Worm (Caenorhabditis elegans) whole organism, young adult: ENCODE results near the gene srsx-5.

ENCODE experiments used
- B0035.1 ChIP-seq: sonication (generic microtip); optimal IDR thresholded peaks from 2 replicates; lab custom pipeline; 2016; ENCODE audit warnings: missing genetic modification characterization, mild to moderate bottlenecking, missing compliant biosample characterization, missing genotype, missing genetic modification reagents
- F22D6.2 ChIP-seq: sonication (generic microtip); optimal IDR thresholded peaks from 2 replicates; lab custom pipeline; 2016; ENCODE audit warnings: mild to moderate bottlenecking, missing genetic modification characterization, missing compliant biosample characterization
- Y53G8AR.9 ChIP-seq: fragments of 200-800 bp; sonication (Bioruptor generic); conservative IDR thresholded peaks from 2 replicates; pipeline ENCODE4 v1.3.6; 2022; ENCODE audit warnings: missing genetic modification reagents, missing genetic modification characterization, missing compliant biosample characterization
- Y79H2A.3 ChIP-seq: fragments of 200-800 bp; sonication (Bioruptor generic); conservative IDR thresholded peaks from 2 replicates; pipeline ENCODE4 v1.3.6; 2022; ENCODE audit warnings: missing genetic modification reagents, missing genetic modification characterization, missing compliant biosample characterization
- akir-1 ChIP-seq: fragments of 200-800 bp; sonication (Bioruptor generic); optimal IDR thresholded peaks from 2 replicates; lab custom pipeline; 2018; ENCODE audit warnings: mild to moderate bottlenecking, missing genetic modification characterization, moderate library complexity, missing compliant biosample characterization
- atf-7 ChIP-seq: sonication (generic microtip); optimal IDR thresholded peaks from 2 replicates; lab custom pipeline; 2017; ENCODE audit warnings: mild to moderate bottlenecking, missing genetic modification characterization, missing compliant biosample characterization
- athp-1 ChIP-seq: sonication (generic microtip); optimal IDR thresholded peaks from 2 replicates; lab custom pipeline; 2017; ENCODE audit warnings: mild to moderate bottlenecking, missing genetic modification characterization, missing compliant biosample characterization
- attf-5 ChIP-seq: fragments of 200-800 bp; sonication (Bioruptor generic); optimal IDR thresholded peaks from 2 replicates; lab custom pipeline; 2018; ENCODE audit warnings: mild to moderate bottlenecking, missing genetic modification characterization, missing compliant biosample characterization
- bed-1 ChIP-seq: fragments of 200-800 bp; sonication (Bioruptor generic); IDR thresholded peaks from 2 replicates; pipeline ENCODE4 v1.3.6; 2022; ENCODE audit warnings: missing genetic modification reagents, missing genetic modification characterization, missing compliant biosample characterization
- ccch-3 ChIP-seq: fragments of 200-800 bp; sonication (Bioruptor generic); optimal IDR thresholded peaks from 2 replicates; lab custom pipeline; 2018; ENCODE audit warnings: mild to moderate bottlenecking, missing genetic modification characterization, missing compliant biosample characterization
- cebp-2 ChIP-seq: fragments of 200-800 bp; sonication (Bioruptor generic); IDR thresholded peaks from 2 replicates; pipeline ENCODE4 v1.3.6; 2022; ENCODE audit warnings: missing genetic modification characterization, missing compliant biosample characterization
- chd-7 ChIP-seq: sonication (generic microtip); optimal IDR thresholded peaks from 2 replicates; lab custom pipeline; 2016; ENCODE audit warnings: mild to moderate bottlenecking, missing genetic modification characterization, moderate library complexity, missing compliant biosample characterization
- dox-1 ChIP-seq: fragments of 200-800 bp; sonication (Bioruptor generic); IDR thresholded peaks from 2 replicates; pipeline ENCODE4 v1.3.6; 2022; ENCODE audit warnings: missing genetic modification reagents, missing genetic modification characterization, missing compliant biosample characterization
- efl-1 ChIP-seq: fragments of 150-350 bp; optimal IDR thresholded peaks from 2 replicates; lab custom pipeline; 2014; ENCODE audit warnings: missing biosample characterization, missing genetic modification reagents, missing genetic modification characterization
- fkh-3 ChIP-seq: sonication (generic microtip); optimal IDR thresholded peaks from 2 replicates; lab custom pipeline; 2016; ENCODE audit warnings: mild to moderate bottlenecking, missing genetic modification characterization, missing compliant biosample characterization
- hsf-1 ChIP-seq: fragments of 200-800 bp; sonication (Bioruptor generic); IDR thresholded peaks from 2 replicates; pipeline ENCODE4 v1.3.6; 2022; ENCODE audit warnings: missing genetic modification reagents, missing genetic modification characterization, missing compliant biosample characterization
- lin-35 ChIP-seq, 3 experiments: fragments of 150-350 bp in 2 of 3; sonication (generic microtip) in 1 of 3; optimal IDR thresholded peaks; 2 replicates each; lab custom pipeline; 2014 to 2018; ENCODE audit warnings: missing biosample characterization in 3 of 3, missing genetic modification characterization in 3 of 3, missing genetic modification reagents in 3 of 3
- lin-54 ChIP-seq: fragments of 200-800 bp; sonication (Bioruptor generic); optimal IDR thresholded peaks from 2 replicates; lab custom pipeline; 2018; ENCODE audit warnings: mild to moderate bottlenecking, missing genetic modification characterization, missing compliant biosample characterization
- lsl-1 ChIP-seq: fragments of 200-800 bp; sonication (Bioruptor generic); optimal IDR thresholded peaks from 2 replicates; lab custom pipeline; 2018; ENCODE audit warnings: mild to moderate bottlenecking, missing genetic modification characterization, moderate library complexity, missing compliant biosample characterization
- mes-4 ChIP-seq: sonication (generic microtip); optimal IDR thresholded peaks from 2 replicates; lab custom pipeline; 2016; ENCODE audit warnings: missing genotype, missing genetic modification characterization, missing compliant biosample characterization
- nfya-1 ChIP-seq: sonication (generic microtip); optimal IDR thresholded peaks from 2 replicates; lab custom pipeline; 2017; ENCODE audit warnings: antibody characterized with exemption, missing compliant biosample characterization, missing genetic modification characterization, borderline replicate concordance; ENCODE audit not compliant: insufficient read depth
- nhr-120 ChIP-seq: fragments of 200-800 bp; sonication (Bioruptor generic); IDR thresholded peaks from 2 replicates; pipeline ENCODE4 v1.3.6; 2022; ENCODE audit warnings: missing genetic modification characterization, missing compliant biosample characterization
- nhr-179 ChIP-seq: sonication (generic microtip); optimal IDR thresholded peaks from 2 replicates; lab custom pipeline; 2016; ENCODE audit warnings: mild to moderate bottlenecking, missing genetic modification characterization, missing compliant biosample characterization
- nhr-80 ChIP-seq: sonication (generic microtip); optimal IDR thresholded peaks from 2 replicates; lab custom pipeline; 2016; ENCODE audit warnings: missing genetic modification characterization, missing compliant biosample characterization
- pha-4 ChIP-seq: fragments of 150-350 bp; sonication (generic microtip); optimal IDR thresholded peaks from 2 replicates; lab custom pipeline; 2014; ENCODE audit warnings: missing biosample characterization, missing genetic modification reagents, missing genetic modification characterization
- rec-8 ChIP-seq, 2 experiments: sonication (generic microtip); optimal IDR thresholded peaks; 2 replicates each; lab custom pipeline; 2016; ENCODE audit warnings: mild to moderate bottlenecking in 2 of 2, missing genetic modification characterization in 2 of 2, missing genetic modification reagents in 2 of 2, missing genotype in 2 of 2, missing biosample characterization in 1 of 2, missing compliant biosample characterization in 1 of 2, moderate library complexity in 1 of 2
- snpc-3.4 ChIP-seq: sonication (generic microtip); optimal IDR thresholded peaks from 2 replicates; lab custom pipeline; 2017; ENCODE audit warnings: missing genetic modification characterization, mild to moderate bottlenecking, missing compliant biosample characterization, antibody characterized with exemption, moderate library complexity, missing genotype, missing genetic modification reagents
- snpc-4 ChIP-seq, 5 experiments: fragments of 150-350 bp in 1 of 5; sonication (generic microtip) in 4 of 5; optimal IDR thresholded peaks; 2 replicates each; lab custom pipeline; 2014 to 2018; ENCODE audit warnings: missing genetic modification characterization in 5 of 5, missing biosample characterization in 3 of 5, antibody characterized with exemption in 2 of 5, mild to moderate bottlenecking in 2 of 5, missing compliant biosample characterization in 2 of 5, missing genotype in 2 of 5, moderate library complexity in 2 of 5, missing genetic modification reagents in 1 of 5
- sptf-2 ChIP-seq: fragments of 200-800 bp; sonication (Bioruptor generic); optimal IDR thresholded peaks from 2 replicates; lab custom pipeline; 2018; ENCODE audit warnings: mild to moderate bottlenecking, missing genetic modification characterization, missing compliant biosample characterization
- tbx-9 ChIP-seq: sonication (generic microtip); optimal IDR thresholded peaks from 2 replicates; lab custom pipeline; 2016; ENCODE audit warnings: borderline replicate concordance, missing genetic modification characterization, inconsistent platforms, missing compliant biosample characterization
- unc-62 ChIP-seq: fragments of 150-350 bp; optimal IDR thresholded peaks from 2 replicates; lab custom pipeline; 2014; ENCODE audit warnings: missing biosample characterization, missing genetic modification reagents, missing genetic modification characterization
- xnd-1 ChIP-seq: sonication (generic microtip); optimal IDR thresholded peaks from 2 replicates; lab custom pipeline; 2016; ENCODE audit warnings: missing genotype, missing genetic modification reagents, missing genetic modification characterization, missing compliant biosample characterization
- ztf-18 ChIP-seq: sonication (generic microtip); optimal IDR thresholded peaks from 2 replicates; lab custom pipeline; 2016; ENCODE audit warnings: missing genotype, mild to moderate bottlenecking, missing genetic modification characterization, missing compliant biosample characterization
- ztf-22 ChIP-seq: fragments of 200-800 bp; sonication (Bioruptor generic); optimal IDR thresholded peaks from 2 replicates; lab custom pipeline; 2018; ENCODE audit warnings: mild to moderate bottlenecking, missing genetic modification characterization, moderate library complexity, missing compliant biosample characterization
- ztf-26 ChIP-seq: sonication (generic microtip); optimal IDR thresholded peaks from 2 replicates; lab custom pipeline; 2017; ENCODE audit warnings: missing genetic modification characterization, missing compliant biosample characterization
- ztf-28 ChIP-seq: fragments of 200-800 bp; sonication (Bioruptor generic); IDR thresholded peaks from 2 replicates; pipeline ENCODE4 v1.3.6; 2022; ENCODE audit warnings: missing genetic modification reagents, missing genetic modification characterization, missing compliant biosample characterization
- ztf-3 ChIP-seq: fragments of 200-800 bp; sonication (Bioruptor generic); optimal IDR thresholded peaks from 2 replicates; lab custom pipeline; 2018; ENCODE audit warnings: mild to moderate bottlenecking, missing genetic modification characterization, missing compliant biosample characterization

Gene srsx-5

ce11 chrV:7928660-7929059 is at the start of gene srsx-5:
Gene srsx-5 (plus strand): TSS chrV:7928960.
- no peak for TF ChIP-seq pha-4 (tag; lab: Kevin White, UChicago)
- no peak for TF ChIP-seq tbx-9
- no peak for TF ChIP-seq Y53G8AR.9 (GFP tag; lab: Robert Waterston, UW)
- no peak for TF ChIP-seq snpc-3.4
- TF ChIP-seq sptf-2 (GFP tag; lab: Kevin White, UChicago): no peak
- TF ChIP-seq lin-54 (GFP tag; lab: Kevin White, UChicago): no peak
- no peak for TF ChIP-seq mes-4 (tag; lab: Kevin White, UChicago)
- no peak for TF ChIP-seq unc-62 (GFP tag; lab: Kevin White, UChicago)
- TF ChIP-seq ztf-3 (GFP tag; lab: Kevin White, UChicago): no peak
- no peak for TF ChIP-seq ccch-3
- TF ChIP-seq lin-35 (GFP tag; optimal IDR thresholded peaks at IDR 0.05; lab: Kevin White, UChicago): no peak
- no peak for TF ChIP-seq athp-1 (tag; lab: Kevin White, UChicago)
- no peak for TF ChIP-seq ztf-22 (GFP tag; lab: Kevin White, UChicago)
- TF ChIP-seq fkh-3 (tag; lab: Kevin White, UChicago): no peak
- no peak for TF ChIP-seq B0035.1 (tag; lab: Kevin White, UChicago)
- no peak for TF ChIP-seq ztf-28 (GFP tag; lab: Robert Waterston, UW)
- TF ChIP-seq nhr-179 (tag; lab: Kevin White, UChicago): no peak
- TF ChIP-seq rec-8 (tag; optimal IDR thresholded peaks at IDR 0.05; lab: Kevin White, UChicago): no peak
- TF ChIP-seq dox-1: no peak
- no peak for TF ChIP-seq hsf-1 (GFP tag; lab: Robert Waterston, UW)

DNA sequence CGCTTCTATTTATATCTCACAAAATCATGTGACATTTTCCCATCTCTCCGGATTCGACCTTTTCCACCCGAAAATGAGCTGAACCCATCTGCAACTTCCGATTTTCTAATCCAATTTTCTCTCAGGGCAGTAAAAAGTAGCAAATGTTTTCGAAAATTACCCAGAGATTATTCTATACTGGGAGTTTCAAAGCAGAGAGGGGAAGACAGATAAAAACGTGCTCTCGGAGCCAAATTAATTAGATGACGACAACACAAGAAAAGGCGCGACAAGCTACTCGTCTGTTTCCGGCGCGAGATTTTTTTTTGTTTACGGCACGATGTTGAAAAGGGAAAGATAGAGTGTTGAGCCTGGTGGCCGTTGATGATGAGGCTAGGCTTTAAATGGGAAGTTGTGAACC is 44.3 kb upstream of the srsx-5 start:
- TF ChIP-seq ztf-26 (tag; lab: Kevin White, UChicago) (no peak), akir-1 (GFP tag; lab: Kevin White, UChicago) (no peak), bed-1 (GFP tag; lab: Robert Waterston, UW) (no peak), xnd-1 (tag; lab: Kevin White, UChicago) (no peak), nfya-1 (tag; lab: Kevin White, UChicago) (no peak), F22D6.2 (tag; lab: Kevin White, UChicago) (no peak)

ce11 chrV:7888036-7888435 is 40.7 kb upstream of the srsx-5 start:
- TF ChIP-seq dox-1 (peak; percentile 67; the same call in 1 of the 2 replicates), nhr-80 (tag; lab: Kevin White, UChicago) (peak; percentile 80), ztf-18 (no peak), snpc-4 (GFP tag; optimal IDR thresholded peaks at IDR 0.05; lab: Kevin White, UChicago) (no peak), snpc-4 (tag; optimal IDR thresholded peaks at IDR 0.05; lab: Kevin White, UChicago) (peak in 3 of 4 experiments; percentile 34 to 81 (median 49)), efl-1 (no peak)
- TF ChIP-seq, all 124 proteins: peak for 3

DNA sequence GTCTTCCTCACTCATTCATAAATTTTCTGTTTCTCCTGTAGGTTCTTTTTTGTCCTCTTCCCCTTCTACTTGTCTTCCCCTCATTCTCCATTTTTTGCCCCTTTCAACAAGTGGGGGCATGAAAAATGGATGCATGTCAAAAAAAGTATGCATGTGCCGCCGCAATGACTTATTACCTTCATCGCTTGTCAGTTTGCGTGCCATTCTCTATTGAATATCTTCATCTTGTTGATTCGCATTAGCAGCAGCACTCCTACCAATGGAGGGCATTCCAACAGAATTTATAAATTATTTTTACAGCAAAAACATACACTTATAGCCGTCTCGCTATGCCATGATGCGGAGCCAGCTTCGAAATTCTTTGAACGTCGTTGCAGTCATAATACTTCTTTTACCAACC is 37.5 kb upstream of the srsx-5 start, which contains the start of gene F40A3.1:
Gene F40A3.1, plus strand, starts transcription at position 301 of the 400 bp plus-strand sequence.
- TF ChIP-seq tbx-9: no peak
- TF ChIP-seq attf-5: no peak
- no peak for TF ChIP-seq lsl-1 (GFP tag; lab: Kevin White, UChicago)
- no peak for TF ChIP-seq cebp-2 (GFP tag; lab: Robert Waterston, UW)
- no peak for TF ChIP-seq atf-7
- TF ChIP-seq chd-7 (tag; lab: Kevin White, UChicago): no peak
- no peak for TF ChIP-seq Y79H2A.3 (GFP tag; lab: Robert Waterston, UW)
- TF ChIP-seq nhr-120 (GFP tag; lab: Robert Waterston, UW): no peak
- TF ChIP-seq, all 124 proteins: peak for 0
